Worm (Caenorhabditis elegans): ENCODE data around the gene C11E4.7.

Gene C11E4.7

DNA sequence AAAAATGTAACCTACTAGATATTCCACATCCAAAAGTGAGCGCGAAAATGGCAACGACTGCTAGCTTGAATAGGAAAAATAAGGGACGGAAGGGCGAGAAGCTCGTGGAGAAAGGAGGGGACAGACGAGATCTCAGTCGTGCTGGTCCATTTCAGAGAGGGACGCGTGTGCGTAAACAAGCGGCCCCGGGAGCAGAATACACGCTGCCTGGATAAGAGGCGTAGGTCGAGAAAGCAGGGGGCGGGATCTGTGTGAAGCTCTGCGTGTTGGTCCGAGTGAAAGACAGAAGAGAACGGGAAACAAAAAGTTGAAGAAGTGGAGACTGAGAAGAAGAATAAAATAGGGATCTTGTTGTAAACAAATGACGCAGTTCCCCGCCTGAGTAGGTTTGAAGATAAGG lies 51.5 kb downstream of the C11E4.7 start, which contains the start of gene T14B1.1:
Gene T14B1.1, minus strand, starts transcription at position 170 of the 400 bp plus-strand sequence.
- TF ChIP-seq lsy-12 (tag; optimal IDR thresholded peaks at IDR 0.05) = no peak
- TF ChIP-seq ceh-9 (tag; optimal IDR thresholded peaks at IDR 0.05) = no peak
- TF ChIP-seq ztf-11 (tag; optimal IDR thresholded peaks at IDR 0.05) = no peak
- no peak for TF ChIP-seq daf-12 (tag; optimal IDR thresholded peaks at IDR 0.05)
- no peak for TF ChIP-seq ceh-28 (tag; optimal IDR thresholded peaks at IDR 0.05)
- TF ChIP-seq fkh-10 (GFP tag; optimal IDR thresholded peaks at IDR 0.05) = peak; percentile 61
- TF ChIP-seq mml-1 (tag; optimal IDR thresholded peaks at IDR 0.05) = no peak
- peak; percentile 82 for TF ChIP-seq lin-39 (tag; optimal IDR thresholded peaks at IDR 0.05)
- peak; percentile 61 for TF ChIP-seq nfya-1 (tag; optimal IDR thresholded peaks at IDR 0.05; ENCODE audit: insufficient read depth)
- TF ChIP-seq nhr-28 (tag; optimal IDR thresholded peaks at IDR 0.05) = no peak
- TF ChIP-seq ztf-4 (tag; optimal IDR thresholded peaks at IDR 0.05) = no peak
- no peak for TF ChIP-seq ZK546.5 (tag; optimal IDR thresholded peaks at IDR 0.05)
- no peak for TF ChIP-seq pha-4 (tag; optimal IDR thresholded peaks at IDR 0.05)
- no peak for TF ChIP-seq nhr-25 (tag; optimal IDR thresholded peaks at IDR 0.05)

Measured in whole organism, L3 larva.